Worm (Caenorhabditis elegans) whole organism, mixed stage, embryonic: ENCODE results near the gene ZK593.3.
"Not testable (repeated sequence)": the region's sequence is repeated elsewhere in the genome, so short reads cannot be mapped to it uniquely, and the experiment has no call there.

Experiments used
- flh-1 ChIP-seq: fragments of 200-800 bp; sonication (Bioruptor generic); optimal IDR thresholded peaks from 2 replicates; lab custom pipeline; 2018; ENCODE audit warnings: mild to moderate bottlenecking, missing genetic modification characterization, moderate library complexity, missing compliant biosample characterization
- lin-32 ChIP-seq: fragments of 200-800 bp; sonication (Bioruptor generic); optimal IDR thresholded peaks from 2 replicates; lab custom pipeline; 2018; ENCODE audit warnings: mild to moderate bottlenecking, missing genetic modification characterization, missing compliant biosample characterization
- pha-4 ChIP-seq: fragments of 150-350 bp; optimal IDR thresholded peaks from 2 replicates; lab custom pipeline; 2018; ENCODE audit warnings: missing biosample characterization, missing genetic modification reagents, missing genetic modification characterization
- unc-62 ChIP-seq: fragments of 150-350 bp; optimal IDR thresholded peaks from 2 replicates; lab custom pipeline; 2014; ENCODE audit warnings: missing biosample characterization, missing genetic modification reagents, missing genetic modification characterization

DNA sequence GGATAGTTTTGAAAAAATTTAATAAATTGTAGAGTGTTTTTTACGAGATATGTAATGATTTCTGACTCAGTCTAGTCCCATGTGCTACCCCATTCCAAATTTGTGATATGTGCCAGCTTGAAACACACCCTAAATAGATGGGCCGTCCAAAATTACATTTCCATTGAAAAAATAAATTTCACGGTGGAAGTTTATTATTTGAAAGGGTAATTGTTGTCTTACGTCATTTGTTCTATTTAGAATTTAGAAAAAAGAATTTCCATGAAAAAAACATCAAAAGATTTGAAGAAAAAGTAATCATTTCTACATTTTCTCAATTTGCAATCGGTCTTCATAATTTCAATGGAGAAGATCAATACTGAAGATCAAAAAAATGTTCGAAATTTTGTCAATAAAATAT lies 39.5 kb downstream of the ZK593.3 start, which contains the start of gene Y69E1A.4:
- TF ChIP-seq lin-32 (GFP tag; lab: Kevin White, UChicago); unc-62; flh-1 (GFP tag; lab: Kevin White, UChicago); pha-4 (tag; lab: Kevin White, UChicago): not testable (repeated sequence)
